Worm (Caenorhabditis elegans) whole organism, L4/young adult: ENCODE data around the gene lurp-4.

Experiments
- W03F9.2 ChIP-seq: fragments of 150-350 bp; optimal IDR thresholded peaks from 2 replicates; lab custom pipeline; 2014; ENCODE audit warnings: missing biosample characterization, missing genetic modification characterization
- dao-5 ChIP-seq: sonication (generic microtip); optimal IDR thresholded peaks from 2 replicates; lab custom pipeline; 2016; ENCODE audit warnings: missing genotype, missing genetic modification characterization, moderate library complexity, missing compliant biosample characterization
- him-1 ChIP-seq: sonication (generic microtip); optimal IDR thresholded peaks from 2 replicates; lab custom pipeline; 2016; ENCODE audit warnings: missing genotype, missing genetic modification reagents, missing genetic modification characterization, missing compliant biosample characterization

ce11 chrV:13075432-13075831 lies 17.0 kb upstream of the lurp-4 start:
- no peak for TF ChIP-seq dao-5 (tag; lab: Kevin White, UChicago)
- no peak for TF ChIP-seq him-1
- TF ChIP-seq W03F9.2 = no peak
